Worm (Caenorhabditis elegans): Measurements from ENCODE around the gene Y9C9A.8.
A peak's percentile ranks its signal among the peaks of the same experiment; 100 is the strongest.

Y9C9A.8 gene

DNA sequence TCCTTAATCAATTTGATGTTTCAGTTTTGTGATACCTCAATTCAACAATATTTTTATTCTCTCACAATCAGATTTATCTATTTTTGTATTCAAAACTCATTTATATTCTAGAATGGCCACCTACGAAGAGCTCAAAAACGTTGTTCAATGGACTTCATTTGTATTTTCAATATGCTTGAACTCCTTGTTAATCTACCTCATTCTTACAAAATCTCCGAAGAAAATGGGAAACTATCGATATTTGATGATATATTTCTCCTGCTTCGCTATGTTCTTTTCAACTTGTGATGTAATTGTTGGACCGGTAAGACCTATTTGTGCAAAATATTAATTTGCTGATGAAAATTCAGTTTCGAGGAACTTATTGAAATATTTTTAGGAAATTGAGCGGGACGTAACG is 30.5 kb downstream of the Y9C9A.8 start, which contains the start of gene str-164:
str-164 (plus strand) TSS at position 113 of the 400 bp plus-strand sequence.
- no peak for TF ChIP-seq nhr-237 (tag; optimal IDR thresholded peaks at IDR 0.05)
- TF ChIP-seq efl-1 (optimal IDR thresholded peaks at IDR 0.05), result no peak
- TF ChIP-seq efl-1 (GFP tag; optimal IDR thresholded peaks at IDR 0.05 in 1 of 2), result peak in 1 of 2 experiments; percentile 76

DNA sequence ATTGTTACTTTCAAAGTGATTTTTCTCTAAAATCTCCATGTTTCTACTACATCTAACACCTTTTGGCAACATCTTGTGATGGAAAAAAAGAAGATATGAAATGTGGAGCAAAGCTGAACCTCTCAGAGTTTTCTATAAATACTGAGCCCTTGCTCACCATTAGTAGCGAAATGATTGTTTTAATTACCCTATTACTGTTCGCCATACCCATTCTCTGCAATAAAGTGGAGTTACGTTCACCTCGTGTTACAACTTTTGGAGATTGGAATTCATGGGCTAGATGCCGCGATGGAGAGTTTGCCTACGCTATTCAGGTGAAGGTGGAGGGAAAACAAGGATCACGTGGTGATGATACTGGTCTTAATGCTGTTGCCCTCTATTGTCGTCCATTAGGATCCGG is 33.7 kb downstream of the Y9C9A.8 start, which contains the start of gene txt-3:
txt-3 (plus strand) TSS at position 125 of the 400 bp plus-strand sequence.
- TF ChIP-seq lin-15B (tag; optimal IDR thresholded peaks at IDR 0.05), result no peak
- no peak for TF ChIP-seq nhr-84 (tag; optimal IDR thresholded peaks at IDR 0.05)
- TF ChIP-seq isw-1 (GFP tag; IDR thresholded peaks at IDR 0.05), result no peak
- no peak for TF ChIP-seq nhr-237 (tag; optimal IDR thresholded peaks at IDR 0.05)
- no peak for TF ChIP-seq hlh-17 (GFP tag; optimal IDR thresholded peaks at IDR 0.05; ENCODE audit: borderline replicate concordance)
- no peak for TF ChIP-seq zag-1 (tag; optimal IDR thresholded peaks at IDR 0.05)
- no peak for TF ChIP-seq jun-1 (tag; optimal IDR thresholded peaks at IDR 0.05)
- TF ChIP-seq blmp-1 (tag; optimal IDR thresholded peaks at IDR 0.05), result no peak
- no peak for TF ChIP-seq grh-1 (GFP tag; IDR thresholded peaks at IDR 0.05)
- TF ChIP-seq lin-35 (GFP tag; optimal IDR thresholded peaks at IDR 0.05), result no peak
- no peak for TF ChIP-seq C16A3.4 (tag; optimal IDR thresholded peaks at IDR 0.05)

DNA sequence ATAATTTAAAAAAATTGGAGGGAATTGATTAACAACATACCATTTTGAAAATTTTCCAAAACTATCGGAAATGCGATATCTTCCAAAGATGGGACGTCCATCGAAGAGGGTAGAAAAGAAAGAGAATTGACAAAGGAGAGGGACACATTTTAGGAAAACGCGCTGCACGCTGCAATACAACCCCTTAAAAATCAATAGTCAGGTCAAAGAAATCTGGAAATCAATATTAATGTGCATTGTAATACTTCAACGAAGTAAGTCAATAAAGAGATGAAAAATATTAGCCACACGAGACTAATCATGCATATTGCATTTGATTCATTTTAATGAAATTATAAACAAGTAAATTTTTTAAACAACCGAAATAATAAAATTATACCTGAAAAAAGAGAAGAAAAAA is 39.3 kb downstream of the Y9C9A.8 start, which contains the start of gene Y9C9A.13:
Y9C9A.13 (minus strand) TSS at position 101 of the 400 bp plus-strand sequence.
- TF ChIP-seq tbx-2 (tag; optimal IDR thresholded peaks at IDR 0.05) (no peak), elt-3 (tag; optimal IDR thresholded peaks at IDR 0.05) (no peak), lin-39 (tag; optimal IDR thresholded peaks at IDR 0.05) (no peak)

DNA sequence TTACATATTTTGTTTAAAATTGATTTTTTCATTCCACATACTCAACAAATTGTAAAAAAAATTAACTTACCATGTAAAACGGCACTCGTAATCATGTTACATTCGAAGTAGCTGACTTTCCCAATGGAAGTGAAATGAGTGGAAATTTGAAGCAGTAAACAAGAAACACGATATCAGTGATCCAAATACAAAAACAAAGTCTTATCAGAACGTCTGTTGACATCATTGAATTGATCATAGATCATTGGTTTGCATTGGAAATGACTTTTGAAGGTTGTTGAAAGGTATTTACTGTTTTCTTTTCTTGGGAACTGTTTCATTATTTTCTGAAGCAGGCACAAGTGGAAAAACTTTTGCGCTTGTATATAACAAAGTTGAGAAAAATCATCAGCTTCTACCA is 45.9 kb downstream of the Y9C9A.8 start, which contains the start of gene Y9C9A.16:
Y9C9A.16 (minus strand) TSS at position 131 of the 400 bp plus-strand sequence.
- no peak for TF ChIP-seq nhr-12 (tag; optimal IDR thresholded peaks at IDR 0.05)
- no peak for TF ChIP-seq dsc-1 (tag; optimal IDR thresholded peaks at IDR 0.05)
- TF ChIP-seq pqm-1 (tag; optimal IDR thresholded peaks at IDR 0.05), result no peak
- no peak for TF ChIP-seq blmp-1 (tag; optimal IDR thresholded peaks at IDR 0.05)
- TF ChIP-seq sox-4 (tag; optimal IDR thresholded peaks at IDR 0.05), result no peak
- TF ChIP-seq tlp-1 (tag; optimal IDR thresholded peaks at IDR 0.05), result no peak
- no peak for TF ChIP-seq aha-1 (tag; optimal IDR thresholded peaks at IDR 0.05)
- no peak for TF ChIP-seq ceh-63 (GFP tag; optimal IDR thresholded peaks at IDR 0.05)
- TF ChIP-seq nhr-85 (tag), result no peak
- TF ChIP-seq mdl-1 (tag; optimal IDR thresholded peaks at IDR 0.05), result no peak

DNA sequence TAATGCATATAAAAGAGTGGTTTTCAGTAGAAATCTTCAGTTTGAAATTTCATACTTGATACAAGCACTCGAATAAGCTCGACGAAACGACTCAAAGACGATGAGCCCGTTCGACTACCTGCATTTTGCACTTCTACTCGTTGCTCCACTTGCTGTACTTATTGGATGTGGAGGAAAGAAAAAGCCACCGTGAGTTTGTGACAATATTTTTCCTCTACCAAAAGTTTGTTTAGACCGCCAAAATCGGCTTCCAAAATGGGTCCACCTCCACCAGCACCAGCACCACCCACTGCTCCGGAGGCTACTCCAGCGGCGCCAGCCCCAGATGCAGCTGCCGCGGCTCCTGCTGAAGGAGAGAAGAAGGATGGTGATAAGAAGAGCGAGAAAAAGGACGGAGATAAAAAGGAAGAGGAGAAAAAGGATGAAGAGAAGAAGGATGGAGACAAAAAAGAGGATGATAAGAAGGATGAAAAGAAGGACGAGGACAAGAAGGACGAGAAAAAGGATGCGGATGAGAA is 47.1 kb downstream of the Y9C9A.8 start, which contains the start of gene E03H12.5:
E03H12.5 (plus strand) TSS at position 51 of the 518 bp plus-strand sequence.
- TF ChIP-seq xbp-1 (tag; optimal IDR thresholded peaks at IDR 0.05) (no peak), aly-2 (tag; optimal IDR thresholded peaks at IDR 0.05) (no peak), F16B12.6 (tag; optimal IDR thresholded peaks at IDR 0.05) (no peak), pqm-1 (tag; optimal IDR thresholded peaks at IDR 0.05) (no peak)

DNA sequence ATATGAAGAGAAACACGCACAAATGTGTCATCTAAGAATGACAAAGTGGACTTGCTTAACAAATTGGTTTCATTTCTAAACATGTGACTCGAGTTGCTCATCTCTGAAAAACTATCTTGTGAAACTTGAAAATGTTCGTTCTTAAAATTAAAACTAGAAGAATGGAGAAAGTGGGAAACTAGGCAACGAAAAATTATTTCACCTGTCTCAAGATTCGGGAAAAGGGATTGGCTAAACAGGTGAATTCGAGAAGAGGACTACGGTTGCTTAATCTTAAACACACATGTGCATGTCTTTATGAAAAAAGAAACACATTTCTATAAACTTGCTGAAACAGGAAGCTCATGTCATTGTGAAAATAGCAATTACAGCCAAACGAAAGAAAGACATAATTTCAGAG is 50.9 kb downstream of the Y9C9A.8 start, which contains the start of gene srz-24:
srz-24 (minus strand) TSS at position 101 of the 400 bp plus-strand sequence.
- TF ChIP-seq efl-1 (optimal IDR thresholded peaks at IDR 0.05), result no peak
- TF ChIP-seq efl-1 (GFP tag; optimal IDR thresholded peaks at IDR 0.05 in 1 of 2), result peak in 1 of 2 experiments; percentile 57
- peak; percentile 9 for TF ChIP-seq hlh-4 (tag; optimal IDR thresholded peaks at IDR 0.05)
- no peak for TF ChIP-seq blmp-1 (tag; optimal IDR thresholded peaks at IDR 0.05)
